Fruit fly (Drosophila melanogaster) whole organism: ENCODE data around the gene CG3526.

Source experiments
- pan ChIP-seq: fragments of >200 bp; optimal IDR thresholded peaks from 2 replicates; lab custom pipeline; 2017
- psq ChIP-seq: fragments of >200 bp; optimal IDR thresholded peaks from 2 replicates; lab custom pipeline; 2017

- no peak for TF ChIP-seq pan (lab: Kevin White, UChicago)
- no peak for TF ChIP-seq psq
Measured at dm6 chrX:2882516-2882915, 8.1 kb upstream of the CG3526 start.
